1 fruit fly cellular context compared by ENCODE assay signal in genomic region chr2L:16325515-16326257, dm6.
TF ChIP-seq lines count a peak whose summit lies in the region.

TSS of gene cact (minus strand) at chr2L:16326207.

TF ChIP-seq in whole organism, embryonic, 481 proteins besides CTCF, POLR2A, EP300 and RAD21 (continued from another document and continues in another):
- TF ChIP-seq onecut (GFP tag; IDR thresholded peaks at IDR 0.05; lab: Robert Waterston, UW): peak; percentile 66
- TF ChIP-seq grn (GFP tag; optimal IDR thresholded peaks at IDR 0.05; lab: Kevin White, UChicago): peak; percentile 77
- TF ChIP-seq CG2199 (GFP tag; IDR thresholded peaks at IDR 0.05; lab: Robert Waterston, UW): peak; percentile 87
- peak in 1 of 2 experiments; percentile 59 for TF ChIP-seq Hr78 (GFP tag; optimal IDR thresholded peaks at IDR 0.05; lab: Kevin White, UChicago)
- peak in 1 of 2 experiments; percentile 58 for TF ChIP-seq insv (GFP tag; optimal IDR thresholded peaks at IDR 0.05; lab: Kevin White, UChicago)
- TF ChIP-seq tin (GFP tag; optimal IDR thresholded peaks at IDR 0.05; lab: Kevin White, UChicago): peak; percentile 91
- TF ChIP-seq CG12104 (GFP tag; optimal IDR thresholded peaks at IDR 0.05; lab: Kevin White, UChicago): peak; percentile 91
- TF ChIP-seq Elba2 (GFP tag; optimal IDR thresholded peaks at IDR 0.05; lab: Kevin White, UChicago): peak; percentile 54
- TF ChIP-seq HLH4C (GFP tag; IDR thresholded peaks at IDR 0.05; lab: Robert Waterston, UW; ENCODE audit: partially characterized antibody): no peak; the same call in 2 of the 3 replicates
- TF ChIP-seq CG13296 (GFP tag; optimal IDR thresholded peaks at IDR 0.05; lab: Kevin White, UChicago): peak; percentile 85
- no peak for TF ChIP-seq jigr1 (GFP tag; IDR thresholded peaks at IDR 0.05; lab: Robert Waterston, UW)
- no peak for TF ChIP-seq Opbp (GFP tag; IDR thresholded peaks at IDR 0.05; lab: Robert Waterston, UW; ENCODE audit: partially characterized antibody)
- peak; percentile 79 for TF ChIP-seq ara (GFP tag; IDR thresholded peaks at IDR 0.05; lab: Robert Waterston, UW)
- peak; percentile 93 for TF ChIP-seq CG1602 (GFP tag; optimal IDR thresholded peaks at IDR 0.05; lab: Kevin White, UChicago)
- TF ChIP-seq chinmo (GFP tag; IDR thresholded peaks at IDR 0.05; lab: Robert Waterston, UW; ENCODE audit: partially characterized antibody): peak; percentile 92; the same call in 3 of the 4 replicates
- no peak for TF ChIP-seq zf30C (GFP tag; optimal IDR thresholded peaks at IDR 0.05; lab: Kevin White, UChicago)
- peak; percentile 89 for TF ChIP-seq CG32772 (GFP tag; IDR thresholded peaks at IDR 0.05; lab: Robert Waterston, UW)
- TF ChIP-seq Kr (GFP tag; optimal IDR thresholded peaks at IDR 0.05; lab: Kevin White, UChicago): no peak
- peak; percentile 80 for TF ChIP-seq CG3163 (GFP tag; optimal IDR thresholded peaks at IDR 0.05; lab: Kevin White, UChicago)
- peak; percentile 95 for TF ChIP-seq Sox102F (GFP tag; optimal IDR thresholded peaks at IDR 0.05; lab: Kevin White, UChicago)
- peak; percentile 85 for TF ChIP-seq al (GFP tag; IDR thresholded peaks at IDR 0.05; lab: Robert Waterston, UW)
- peak; percentile 73 for TF ChIP-seq Deaf1 (tag; optimal IDR thresholded peaks at IDR 0.05; lab: Kevin White, UChicago)
- TF ChIP-seq CG2889 (GFP tag; IDR thresholded peaks at IDR 0.05; lab: Robert Waterston, UW): peak; percentile 68; the same call in 2 of the 3 replicates
- TF ChIP-seq ttk (GFP tag; IDR thresholded peaks at IDR 0.05; lab: Robert Waterston, UW): peak; percentile 87
- peak; percentile 71 for TF ChIP-seq Oaz (GFP tag; IDR thresholded peaks at IDR 0.05; lab: Robert Waterston, UW)
- TF ChIP-seq CG10147 (GFP tag; optimal IDR thresholded peaks at IDR 0.05; lab: Kevin White, UChicago): peak; percentile 92
- TF ChIP-seq pan (optimal IDR thresholded peaks at IDR 0.05; lab: Kevin White, UChicago): no peak
- TF ChIP-seq pan (GFP tag; optimal IDR thresholded peaks at IDR 0.05 in 1 of 2, IDR thresholded peaks at IDR 0.05 in 1 of 2): peak in 1 of 2 experiments; percentile 89
- peak; percentile 88 for TF ChIP-seq Hmx (GFP tag; optimal IDR thresholded peaks at IDR 0.05; lab: Kevin White, UChicago)
- TF ChIP-seq schlank (tag; optimal IDR thresholded peaks at IDR 0.05; lab: Kevin White, UChicago): peak; percentile 80
- TF ChIP-seq D19B (GFP tag; optimal IDR thresholded peaks at IDR 0.05; lab: Kevin White, UChicago): peak; percentile 80
- peak; percentile 68 for TF ChIP-seq CG8281 (tag; optimal IDR thresholded peaks at IDR 0.05; lab: Kevin White, UChicago)
- TF ChIP-seq stwl (tag; optimal IDR thresholded peaks at IDR 0.05; lab: Kevin White, UChicago): peak; percentile 80
- TF ChIP-seq hbn (GFP tag; IDR thresholded peaks at IDR 0.05; lab: Robert Waterston, UW; ENCODE audit: partially characterized antibody): peak; percentile 61
- peak; percentile 70 for TF ChIP-seq Doc2 (GFP tag; IDR thresholded peaks at IDR 0.05; lab: Robert Waterston, UW)
- peak; percentile 89 for TF ChIP-seq CG10979 (tag; optimal IDR thresholded peaks at IDR 0.05; lab: Kevin White, UChicago)
- peak; percentile 90 for TF ChIP-seq ems (GFP tag; optimal IDR thresholded peaks at IDR 0.05; lab: Kevin White, UChicago)
- TF ChIP-seq BEAF-32 (GFP tag; optimal IDR thresholded peaks at IDR 0.05; lab: Kevin White, UChicago): peak; percentile 70
- TF ChIP-seq C15 (GFP tag; IDR thresholded peaks at IDR 0.05; lab: Robert Waterston, UW): 0 out of 3 replicates have a peak, but pooled peaks have one; percentile 53
- TF ChIP-seq Nf-YC (tag; optimal IDR thresholded peaks at IDR 0.05; lab: Kevin White, UChicago): peak; percentile 84
- peak; percentile 92 for TF ChIP-seq slbo (GFP tag; IDR thresholded peaks at IDR 0.05; lab: Robert Waterston, UW)
- TF ChIP-seq ab (GFP tag; optimal IDR thresholded peaks at IDR 0.05; lab: Kevin White, UChicago): peak; percentile 47
- peak; percentile 92 for TF ChIP-seq CG8089 (GFP tag; optimal IDR thresholded peaks at IDR 0.05; lab: Kevin White, UChicago)
- TF ChIP-seq Usf (GFP tag; optimal IDR thresholded peaks at IDR 0.05; lab: Kevin White, UChicago): peak; percentile 80
- TF ChIP-seq gsb-n (tag; optimal IDR thresholded peaks at IDR 0.05; lab: Kevin White, UChicago): peak; percentile 92
- TF ChIP-seq lov (optimal IDR thresholded peaks at IDR 0.05; lab: Kevin White, UChicago): no peak
- TF ChIP-seq lov (GFP tag; IDR thresholded peaks at IDR 0.05; lab: Robert Waterston, UW): peak; percentile 66; the same call in 2 of the 3 replicates
- peak; percentile 58; the same call in 1 of the 2 replicates for TF ChIP-seq CG17612 (GFP tag; IDR thresholded peaks at IDR 0.05; lab: Robert Waterston, UW)
- peak; percentile 72 for TF ChIP-seq MBD-R2 (GFP tag; IDR thresholded peaks at IDR 0.05; lab: Robert Waterston, UW)
- peak; percentile 92 for TF ChIP-seq lmd (GFP tag; IDR thresholded peaks at IDR 0.05; lab: Robert Waterston, UW)
- TF ChIP-seq mam (GFP tag; optimal IDR thresholded peaks at IDR 0.05; lab: Kevin White, UChicago): peak; percentile 95
- TF ChIP-seq vvl (GFP tag; IDR thresholded peaks at IDR 0.05; lab: Robert Waterston, UW): peak; percentile 96
- peak; percentile 79 for TF ChIP-seq CG3407 (GFP tag; optimal IDR thresholded peaks at IDR 0.05; lab: Kevin White, UChicago)
- peak; percentile 95 for TF ChIP-seq CG13894 (tag; optimal IDR thresholded peaks at IDR 0.05; lab: Kevin White, UChicago)
- peak; percentile 91 for TF ChIP-seq CG1792 (GFP tag; optimal IDR thresholded peaks at IDR 0.05; lab: Kevin White, UChicago)
- peak; percentile 65; the same call in 1 of the 2 replicates for TF ChIP-seq Adf1 (GFP tag; IDR thresholded peaks at IDR 0.05; lab: Robert Waterston, UW)
- peak; percentile 72; the same call in 1 of the 2 replicates for TF ChIP-seq Nf-YA (GFP tag; IDR thresholded peaks at IDR 0.05; lab: Robert Waterston, UW)
- peak; percentile 89 for TF ChIP-seq CG16863 (GFP tag; optimal IDR thresholded peaks at IDR 0.05; lab: Kevin White, UChicago)
- TF ChIP-seq pb (GFP tag; optimal IDR thresholded peaks at IDR 0.05; lab: Kevin White, UChicago): peak; percentile 73
- no peak for TF ChIP-seq hth (optimal IDR thresholded peaks at IDR 0.05; lab: Kevin White, UChicago)
- TF ChIP-seq Aef1 (GFP tag; IDR thresholded peaks at IDR 0.05; lab: Robert Waterston, UW): peak; percentile 95
- peak; percentile 94 for TF ChIP-seq trem (tag; optimal IDR thresholded peaks at IDR 0.05; lab: Kevin White, UChicago)
- TF ChIP-seq Lhr (GFP tag; optimal IDR thresholded peaks at IDR 0.05; lab: Kevin White, UChicago): peak; percentile 87
- TF ChIP-seq Max (GFP tag; optimal IDR thresholded peaks at IDR 0.05; lab: Kevin White, UChicago): peak; percentile 87
- TF ChIP-seq CG15601 (tag; optimal IDR thresholded peaks at IDR 0.05; lab: Kevin White, UChicago): peak; percentile 90
- TF ChIP-seq stc (GFP tag; IDR thresholded peaks at IDR 0.05; lab: Robert Waterston, UW): peak; percentile 88
- peak; percentile 89 for TF ChIP-seq CG9876 (GFP tag; optimal IDR thresholded peaks at IDR 0.05; lab: Kevin White, UChicago)
- TF ChIP-seq lab (GFP tag; optimal IDR thresholded peaks at IDR 0.05; lab: Kevin White, UChicago): peak; percentile 95
- TF ChIP-seq CG1832 (GFP tag; optimal IDR thresholded peaks at IDR 0.05; lab: Kevin White, UChicago): no peak
- peak; percentile 93 for TF ChIP-seq Fer1 (GFP tag; optimal IDR thresholded peaks at IDR 0.05; lab: Kevin White, UChicago)
- peak; percentile 94 for TF ChIP-seq chn (GFP tag; optimal IDR thresholded peaks at IDR 0.05; lab: Kevin White, UChicago)
- peak; percentile 96 for TF ChIP-seq CG14710 (tag; optimal IDR thresholded peaks at IDR 0.05; lab: Kevin White, UChicago)
- peak; percentile 91 for TF ChIP-seq Drgx (GFP tag; IDR thresholded peaks at IDR 0.05; lab: Robert Waterston, UW)
- TF ChIP-seq sima (GFP tag; optimal IDR thresholded peaks at IDR 0.05; lab: Kevin White, UChicago): peak; percentile 70
- no peak for TF ChIP-seq Dip2 (GFP tag; IDR thresholded peaks at IDR 0.05; lab: Robert Waterston, UW)
- peak; percentile 47 for TF ChIP-seq Sry-β (GFP tag; optimal IDR thresholded peaks at IDR 0.05; lab: Kevin White, UChicago)
- TF ChIP-seq shn (GFP tag; optimal IDR thresholded peaks at IDR 0.05; lab: Kevin White, UChicago): peak; percentile 91
- TF ChIP-seq gt (GFP tag; IDR thresholded peaks at IDR 0.05; lab: Robert Waterston, UW): peak; percentile 71; the same call in 1 of the 2 replicates
- peak; percentile 95 for TF ChIP-seq Hsf (GFP tag; optimal IDR thresholded peaks at IDR 0.05; lab: Kevin White, UChicago)
- TF ChIP-seq Hr3 (GFP tag; optimal IDR thresholded peaks at IDR 0.05; lab: Kevin White, UChicago): peak; percentile 92
- TF ChIP-seq Ada2b (GFP tag; IDR thresholded peaks at IDR 0.05; lab: Robert Waterston, UW): peak; percentile 87
- TF ChIP-seq Poxn (GFP tag; IDR thresholded peaks at IDR 0.05; lab: Robert Waterston, UW): peak; percentile 56; the same call in 1 of the 2 replicates
- TF ChIP-seq CG8924 (tag; optimal IDR thresholded peaks at IDR 0.05; lab: Kevin White, UChicago): peak; percentile 95
- peak; percentile 80 for TF ChIP-seq Sry-δ (GFP tag; optimal IDR thresholded peaks at IDR 0.05; lab: Kevin White, UChicago)
- TF ChIP-seq tup (GFP tag; optimal IDR thresholded peaks at IDR 0.05; lab: Kevin White, UChicago): peak; percentile 89
- peak; percentile 95 for TF ChIP-seq CG2712 (tag; optimal IDR thresholded peaks at IDR 0.05; lab: Kevin White, UChicago)
- TF ChIP-seq trh (GFP tag; optimal IDR thresholded peaks at IDR 0.05; lab: Kevin White, UChicago): peak; percentile 86
- TF ChIP-seq CG12942 (GFP tag; optimal IDR thresholded peaks at IDR 0.05; lab: Kevin White, UChicago): peak; percentile 90
- TF ChIP-seq Awh (GFP tag; IDR thresholded peaks at IDR 0.05; lab: Robert Waterston, UW): peak; percentile 69
- TF ChIP-seq CG8765 (GFP tag; IDR thresholded peaks at IDR 0.05; lab: Robert Waterston, UW): peak; percentile 83
- TF ChIP-seq CG6683 (GFP tag; optimal IDR thresholded peaks at IDR 0.05; lab: Kevin White, UChicago): peak; percentile 79
- no peak for TF ChIP-seq zen2 (GFP tag; IDR thresholded peaks at IDR 0.05; lab: Robert Waterston, UW; ENCODE audit: partially characterized antibody)
- TF ChIP-seq CG7839 (tag; optimal IDR thresholded peaks at IDR 0.05; lab: Kevin White, UChicago): peak; percentile 92
- peak; percentile 77 for TF ChIP-seq btn (GFP tag; optimal IDR thresholded peaks at IDR 0.05; lab: Kevin White, UChicago)
- peak; percentile 94 for TF ChIP-seq CG9609 (GFP tag; optimal IDR thresholded peaks at IDR 0.05; lab: Kevin White, UChicago)
- peak; percentile 85 for TF ChIP-seq Atf-2 (GFP tag; optimal IDR thresholded peaks at IDR 0.05; lab: Kevin White, UChicago)
- peak; percentile 78 for TF ChIP-seq CG6654 (GFP tag; optimal IDR thresholded peaks at IDR 0.05; lab: Kevin White, UChicago)
- TF ChIP-seq CG6175 (GFP tag; IDR thresholded peaks at IDR 0.05; lab: Robert Waterston, UW): peak; percentile 78; the same call in 1 of the 3 replicates
- no peak for TF ChIP-seq Gsc (GFP tag; IDR thresholded peaks at IDR 0.05; lab: Robert Waterston, UW)
- TF ChIP-seq Fer3 (tag; optimal IDR thresholded peaks at IDR 0.05; lab: Kevin White, UChicago): peak; percentile 93
- TF ChIP-seq gfzf (GFP tag; optimal IDR thresholded peaks at IDR 0.05; lab: Kevin White, UChicago): peak; percentile 46
- peak; percentile 82 for TF ChIP-seq Taf1 (GFP tag; IDR thresholded peaks at IDR 0.05; lab: Robert Waterston, UW)
- peak; percentile 95 for TF ChIP-seq Ptx1 (GFP tag; IDR thresholded peaks at IDR 0.05; lab: Robert Waterston, UW)
- peak; percentile 91 for TF ChIP-seq CG7556 (GFP tag; optimal IDR thresholded peaks at IDR 0.05; lab: Kevin White, UChicago)
- TF ChIP-seq ato (GFP tag; IDR thresholded peaks at IDR 0.05; lab: Robert Waterston, UW; ENCODE audit: partially characterized antibody): no peak
- TF ChIP-seq Atf3 (GFP tag; optimal IDR thresholded peaks at IDR 0.05; lab: Kevin White, UChicago): peak; percentile 91
- TF ChIP-seq Doc3 (GFP tag; IDR thresholded peaks at IDR 0.05; lab: Robert Waterston, UW; ENCODE audit: partially characterized antibody): no peak
- peak; percentile 73 for TF ChIP-seq CG17186 (GFP tag; optimal IDR thresholded peaks at IDR 0.05; lab: Kevin White, UChicago)
- peak; percentile 82 for TF ChIP-seq CG1529 (GFP tag; optimal IDR thresholded peaks at IDR 0.05; lab: Kevin White, UChicago)
- TF ChIP-seq CG6689 (GFP tag; IDR thresholded peaks at IDR 0.05; lab: Robert Waterston, UW): peak; percentile 89
- TF ChIP-seq CG8388 (GFP tag; optimal IDR thresholded peaks at IDR 0.05; lab: Kevin White, UChicago): peak; percentile 93
- peak; percentile 89 for TF ChIP-seq CG15269 (tag; optimal IDR thresholded peaks at IDR 0.05; lab: Kevin White, UChicago)
- peak; percentile 84 for TF ChIP-seq CG7372 (GFP tag; IDR thresholded peaks at IDR 0.05; lab: Robert Waterston, UW)
- no peak for TF ChIP-seq D (optimal IDR thresholded peaks at IDR 0.05; lab: Kevin White, UChicago)
- peak; percentile 81 for TF ChIP-seq D (GFP tag; optimal IDR thresholded peaks at IDR 0.05; lab: Kevin White, UChicago)
- peak; percentile 79 to 84 for TF ChIP-seq Trl (optimal IDR thresholded peaks at IDR 0.05; lab: Kevin White, UChicago)
- TF ChIP-seq Trl (GFP tag; optimal IDR thresholded peaks at IDR 0.05; lab: Kevin White, UChicago): peak; percentile 97
- peak; percentile 88 for TF ChIP-seq H2.0 (GFP tag; IDR thresholded peaks at IDR 0.05; lab: Robert Waterston, UW)
- peak; percentile 73; the same call in 1 of the 2 replicates for TF ChIP-seq sna (GFP tag; IDR thresholded peaks at IDR 0.05; lab: Robert Waterston, UW; ENCODE audit: partially characterized antibody)
- TF ChIP-seq vnd (GFP tag; IDR thresholded peaks at IDR 0.05; lab: Robert Waterston, UW; ENCODE audit: partially characterized antibody): peak; percentile 51; the same call in 2 of the 3 replicates
- TF ChIP-seq fd3F (GFP tag; optimal IDR thresholded peaks at IDR 0.05; lab: Kevin White, UChicago): peak; percentile 88
- TF ChIP-seq CG6854 (GFP tag; optimal IDR thresholded peaks at IDR 0.05; lab: Kevin White, UChicago): peak; percentile 87
- peak; percentile 89 for TF ChIP-seq CG12299 (tag; optimal IDR thresholded peaks at IDR 0.05; lab: Kevin White, UChicago)
- TF ChIP-seq CG11504 (tag; optimal IDR thresholded peaks at IDR 0.05; lab: Kevin White, UChicago): peak; percentile 91
- TF ChIP-seq cato (GFP tag; optimal IDR thresholded peaks at IDR 0.05; lab: Kevin White, UChicago; ENCODE audit: borderline replicate concordance): peak; percentile 86
- TF ChIP-seq CG13123 (GFP tag; optimal IDR thresholded peaks at IDR 0.05; lab: Kevin White, UChicago): peak; percentile 87
- peak; percentile 77 for TF ChIP-seq Sox100B (GFP tag; optimal IDR thresholded peaks at IDR 0.05; lab: Kevin White, UChicago)
- TF ChIP-seq CG9932 (GFP tag; IDR thresholded peaks at IDR 0.05; lab: Robert Waterston, UW): peak; percentile 94
